Fruit fly (Drosophila melanogaster): ENCODE results near the gene hyx.

DNA sequence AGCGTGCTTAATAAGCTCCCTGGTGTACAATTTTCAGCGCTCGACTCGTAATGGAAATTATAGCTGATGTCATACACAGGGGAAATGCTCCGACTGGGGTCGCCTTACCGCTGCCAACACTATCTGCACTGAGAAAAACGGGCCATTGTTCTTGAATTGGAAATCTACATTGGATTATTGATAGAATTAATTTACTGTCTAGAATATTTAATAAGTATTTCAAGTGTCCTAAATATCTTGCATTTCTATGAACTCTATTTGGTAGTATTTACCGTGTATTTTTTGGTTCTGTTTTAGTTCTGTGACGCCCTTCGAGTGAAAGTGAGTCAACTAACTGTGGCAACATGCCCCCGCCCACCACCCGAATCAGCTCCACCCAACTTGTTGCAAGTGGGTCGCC is 44.8 kb downstream of the hyx start:
- TF ChIP-seq h (GFP tag; optimal IDR thresholded peaks at IDR 0.05) (no peak), Abd-B (GFP tag; optimal IDR thresholded peaks at IDR 0.05) (no peak), psq (GFP tag; optimal IDR thresholded peaks at IDR 0.05) (no peak), fru (GFP tag; optimal IDR thresholded peaks at IDR 0.05) (no peak), Mio (GFP tag; optimal IDR thresholded peaks at IDR 0.05) (no peak), sv (GFP tag; optimal IDR thresholded peaks at IDR 0.05) (no peak), Vsx2 (GFP tag; optimal IDR thresholded peaks at IDR 0.05; ENCODE audit: partially characterized antibody) (no peak), Dif (GFP tag; optimal IDR thresholded peaks at IDR 0.05; ENCODE audit: partially characterized antibody) (no peak)

All from whole organism, wandering third instar larva.